Worm (Caenorhabditis elegans) whole organism, L2 larva: ENCODE results near the gene prmt-5.

Experiments used
- aly-2 ChIP-seq: fragments of 150-350 bp; optimal IDR thresholded peaks from 2 replicates; lab custom pipeline; 2014; ENCODE audit warnings: missing biosample characterization, missing genetic modification characterization
- ama-1 ChIP-seq: fragments of 150-350 bp; optimal IDR thresholded peaks from 2 replicates; lab custom pipeline; 2018; ENCODE audit warnings: inconsistent platforms
- ceh-16 ChIP-seq: fragments of 150-350 bp; optimal IDR thresholded peaks from 2 replicates; lab custom pipeline; 2014; ENCODE audit warnings: missing biosample characterization, missing genetic modification characterization
- crh-2 ChIP-seq: sonication (generic microtip); optimal IDR thresholded peaks from 2 replicates; lab custom pipeline; 2017; ENCODE audit warnings: missing biosample characterization, missing genetic modification characterization
- egl-27 ChIP-seq: sonication (generic microtip); optimal IDR thresholded peaks from 3 replicates; lab custom pipeline; 2017; ENCODE audit warnings: missing biosample characterization, missing genetic modification reagents, missing genetic modification characterization
- fos-1 ChIP-seq: fragments of 150-350 bp; optimal IDR thresholded peaks from 2 replicates; lab custom pipeline; 2014; ENCODE audit warnings: missing biosample characterization, missing genetic modification characterization
- lsy-2 ChIP-seq, 2 experiments: fragments of 150-350 bp in 1 of 2; sonication (generic microtip) in 1 of 2; optimal IDR thresholded peaks; 2 replicates each; lab custom pipeline; 2014 to 2017; ENCODE audit warnings: missing biosample characterization in 2 of 2, missing genetic modification characterization in 2 of 2
- nhr-23 ChIP-seq: fragments of 150-350 bp; optimal IDR thresholded peaks from 2 replicates; lab custom pipeline; 2014; ENCODE audit warnings: missing biosample characterization, missing genetic modification reagents, missing genetic modification characterization
- skn-1 ChIP-seq: sonication (generic microtip); optimal IDR thresholded peaks from 2 replicates; lab custom pipeline; 2017; ENCODE audit warnings: missing biosample characterization, missing genetic modification characterization

- TF ChIP-seq ama-1 (lab: Kevin White, UChicago): no peak
- TF ChIP-seq fos-1 (tag; lab: Kevin White, UChicago): no peak
- no peak for TF ChIP-seq nhr-23 (tag; lab: Kevin White, UChicago)
- TF ChIP-seq lsy-2 (tag; optimal IDR thresholded peaks at IDR 0.05; lab: Kevin White, UChicago): no peak
- no peak for TF ChIP-seq ceh-16 (tag; lab: Kevin White, UChicago)
- no peak for TF ChIP-seq skn-1 (tag; lab: Kevin White, UChicago)
- TF ChIP-seq egl-27 (tag; lab: Kevin White, UChicago): no peak
- no peak for TF ChIP-seq crh-2 (tag; lab: Kevin White, UChicago)
- TF ChIP-seq aly-2: no peak
Measured at ce11 chrIII:5225321-5225720, 5.0 kb upstream of the prmt-5 start, which contains the start of gene nex-1.
